Fruit fly (Drosophila melanogaster) whole organism, embryonic: ENCODE results near the gene fz4.

Experiments used
- Asciz ChIP-seq: fragments of 200-800 bp; sonication (Bioruptor generic); optimal IDR thresholded peaks from 2 replicates; lab custom pipeline; 2017; ENCODE audit warnings: missing biosample characterization, mild to moderate bottlenecking, missing genetic modification characterization, missing genetic modification reagents
- BEAF-32 ChIP-seq: fragments of 200-800 bp; sonication (Bioruptor generic); optimal IDR thresholded peaks from 3 replicates; lab custom pipeline; 2017; ENCODE audit warnings: missing biosample characterization, missing genetic modification characterization, mild to moderate bottlenecking, moderate library complexity, missing genetic modification reagents
- CG10979 ChIP-seq: fragments of 200-800 bp; sonication (Bioruptor generic); optimal IDR thresholded peaks from 2 replicates; lab custom pipeline; 2018; ENCODE audit warnings: missing biosample characterization, mild to moderate bottlenecking, missing genetic modification characterization, moderate library complexity
- CG12071 ChIP-seq: fragments of 200-800 bp; sonication (Bioruptor generic); optimal IDR thresholded peaks from 3 replicates; lab custom pipeline; 2018; ENCODE audit warnings: missing biosample characterization, mild to moderate bottlenecking, missing genetic modification characterization
- CG12391 ChIP-seq: fragments of 200-800 bp; sonication (Bioruptor generic); optimal IDR thresholded peaks from 3 replicates; lab custom pipeline; 2018; ENCODE audit warnings: missing biosample characterization, mild to moderate bottlenecking, missing genetic modification characterization, moderate library complexity
- CG14050 ChIP-seq: fragments of 200-800 bp; sonication (Bioruptor generic); IDR thresholded peaks from 3 replicates; pipeline ENCODE4 v1.3.6; 2022; ENCODE audit warnings: missing biosample characterization, missing genetic modification characterization
- CG15479 ChIP-seq: fragments of 200-800 bp; sonication (Bioruptor generic); optimal IDR thresholded peaks from 3 replicates; lab custom pipeline; 2019; ENCODE audit warnings: missing biosample characterization, mild to moderate bottlenecking, missing genetic modification characterization, moderate library complexity
- CG1647 ChIP-seq: fragments of 200-800 bp; sonication (Bioruptor generic); optimal IDR thresholded peaks from 3 replicates; lab custom pipeline; 2016; ENCODE audit warnings: missing biosample characterization, missing genetic modification characterization
- CG17328 ChIP-seq: fragments of 200-800 bp; sonication (Bioruptor generic); IDR thresholded peaks from 2 replicates; pipeline ENCODE4 v1.3.6; 2022; ENCODE audit warnings: missing biosample characterization, missing genetic modification characterization
- CG18011 ChIP-seq: fragments of 200-800 bp; sonication (Bioruptor generic); optimal IDR thresholded peaks from 2 replicates; lab custom pipeline; 2017; ENCODE audit warnings: missing biosample characterization, missing genetic modification characterization, mild to moderate bottlenecking, moderate library complexity, missing genotype
- CG2116 ChIP-seq: fragments of 200-800 bp; sonication (Bioruptor generic); optimal IDR thresholded peaks from 3 replicates; lab custom pipeline; 2018; ENCODE audit warnings: missing biosample characterization, mild to moderate bottlenecking, missing genetic modification characterization
- CG30020 ChIP-seq: fragments of 200-800 bp; optimal IDR thresholded peaks from 2 replicates; lab custom pipeline; 2019; ENCODE audit warnings: missing biosample characterization, mild to moderate bottlenecking, missing genetic modification characterization, moderate library complexity
- CG31388 ChIP-seq: fragments of 200-800 bp; sonication (Bioruptor generic); optimal IDR thresholded peaks from 2 replicates; lab custom pipeline; 2016; ENCODE audit warnings: missing biosample characterization, missing genetic modification characterization
- CG4424 ChIP-seq: fragments of 200-800 bp; sonication (Bioruptor generic); optimal IDR thresholded peaks from 3 replicates; lab custom pipeline; 2016; ENCODE audit warnings: missing biosample characterization, missing genetic modification characterization
- CG6254 ChIP-seq: fragments of 200-800 bp; sonication (Bioruptor generic); optimal IDR thresholded peaks from 3 replicates; lab custom pipeline; 2017; ENCODE audit warnings: mild to moderate bottlenecking, missing biosample characterization, missing genetic modification reagents, missing genetic modification characterization
- CG6689 ChIP-seq: fragments of 200-800 bp; sonication (Bioruptor generic); IDR thresholded peaks from 2 replicates; pipeline ENCODE4 v1.3.6; 2022; ENCODE audit warnings: missing biosample characterization, missing genetic modification characterization
- CG7928 ChIP-seq: fragments of 200-800 bp; sonication (Bioruptor generic); optimal IDR thresholded peaks from 2 replicates; lab custom pipeline; 2017; ENCODE audit warnings: missing biosample characterization, mild to moderate bottlenecking, missing genetic modification characterization
- CG8290 ChIP-seq, 3 experiments: fragments of 200-800 bp; sonication (Bioruptor generic); optimal IDR thresholded peaks; 2 replicates each; lab custom pipeline; 2016 to 2019; ENCODE audit warnings: missing biosample characterization in 3 of 3, missing genetic modification characterization in 3 of 3, mild to moderate bottlenecking in 2 of 3, moderate library complexity in 1 of 3
- CG8944 ChIP-seq: fragments of 200-800 bp; sonication (Bioruptor generic); optimal IDR thresholded peaks from 3 replicates; lab custom pipeline; 2016; ENCODE audit warnings: missing biosample characterization, missing genetic modification characterization
- Chrac-16 ChIP-seq: fragments of 200-800 bp; sonication (Bioruptor generic); optimal IDR thresholded peaks from 3 replicates; lab custom pipeline; 2016; ENCODE audit warnings: missing biosample characterization, missing genetic modification characterization
- Dfd ChIP-seq, 2 experiments: fragments of >200 bp; optimal IDR thresholded peaks; 2 replicates each; lab custom pipeline; 2017; ENCODE audit warnings: missing biosample characterization in 2 of 2, missing genetic modification characterization in 2 of 2
- Dip2 ChIP-seq: fragments of 200-800 bp; sonication (Bioruptor generic); IDR thresholded peaks from 2 replicates; pipeline ENCODE4 v1.3.6; 2022; ENCODE audit warnings: missing biosample characterization, missing genetic modification characterization
- E2f1 ChIP-seq: fragments of 200-800 bp; sonication (Bioruptor generic); IDR thresholded peaks from 2 replicates; pipeline ENCODE4 v1.3.6; 2022; ENCODE audit warnings: missing biosample characterization, missing genetic modification characterization
- Ets65A ChIP-seq: fragments of 200-800 bp; sonication (Bioruptor generic); peaks from one replicate; lab custom pipeline; 2016; ENCODE audit warnings: missing biosample characterization, missing genetic modification characterization
- Gug ChIP-seq: fragments of 200-800 bp; sonication (Bioruptor generic); IDR thresholded peaks from 4 replicates; pipeline ENCODE4 v1.3.6; 2022; ENCODE audit warnings: missing biosample characterization, missing genetic modification characterization
- HLH54F ChIP-seq: fragments of 200-800 bp; sonication (Bioruptor generic); optimal IDR thresholded peaks from 3 replicates; lab custom pipeline; 2016; ENCODE audit warnings: missing biosample characterization, missing genetic modification characterization
- Hmx ChIP-seq: fragments of 200-800 bp; sonication (Bioruptor generic); optimal IDR thresholded peaks from 2 replicates; lab custom pipeline; 2016; ENCODE audit warnings: missing biosample characterization, missing genetic modification characterization
- Med ChIP-seq: fragments of 200-800 bp; sonication (Bioruptor generic); peaks from one replicate; lab custom pipeline; 2016; ENCODE audit warnings: missing biosample characterization, missing genetic modification characterization, mild to moderate bottlenecking, inconsistent platforms, moderate library complexity
- Optix ChIP-seq: fragments of 200-800 bp; sonication (Bioruptor generic); IDR thresholded peaks from 3 replicates; pipeline ENCODE4 v1.3.6; 2022; ENCODE audit warnings: missing biosample characterization, missing genetic modification characterization
- al ChIP-seq: fragments of 200-800 bp; sonication (Bioruptor generic); IDR thresholded peaks from 2 replicates; pipeline ENCODE4 v1.3.6; 2022; ENCODE audit warnings: missing biosample characterization, missing genetic modification characterization
- amos ChIP-seq: fragments of 200-800 bp; sonication (Bioruptor generic); IDR thresholded peaks from 2 replicates; pipeline ENCODE4 v1.3.6; 2022; ENCODE audit warnings: missing biosample characterization, missing genetic modification characterization; ENCODE audit not compliant: partially characterized antibody
- ap ChIP-seq: fragments of 200-800 bp; sonication (Bioruptor generic); IDR thresholded peaks from 2 replicates; pipeline ENCODE4 v1.3.6; 2022; ENCODE audit warnings: missing biosample characterization, missing genetic modification characterization
- ato ChIP-seq: fragments of 200-800 bp; sonication (Bioruptor generic); IDR thresholded peaks from 2 replicates; pipeline ENCODE4 v1.3.6; 2022; ENCODE audit warnings: missing biosample characterization, missing genetic modification characterization; ENCODE audit not compliant: partially characterized antibody
- az2 ChIP-seq: fragments of 200-800 bp; sonication (Bioruptor generic); optimal IDR thresholded peaks from 3 replicates; lab custom pipeline; 2016; ENCODE audit warnings: missing biosample characterization, missing genetic modification characterization
- en ChIP-seq: fragments of 200-800 bp; sonication (Bioruptor generic); optimal IDR thresholded peaks from 2 replicates; lab custom pipeline; 2016; ENCODE audit warnings: missing biosample characterization, missing genetic modification characterization
- fd96Cb ChIP-seq: fragments of 200-800 bp; sonication (Bioruptor generic); optimal IDR thresholded peaks from 2 replicates; lab custom pipeline; 2018; ENCODE audit warnings: missing biosample characterization, mild to moderate bottlenecking, missing genetic modification characterization, moderate library complexity
- fru ChIP-seq: fragments of >200 bp; optimal IDR thresholded peaks from 2 replicates; lab custom pipeline; 2017
- fu2 ChIP-seq: fragments of 200-800 bp; sonication (Bioruptor generic); optimal IDR thresholded peaks from 2 replicates; lab custom pipeline; 2016; ENCODE audit warnings: missing biosample characterization, missing genetic modification characterization
- gsb ChIP-seq: fragments of 200-800 bp; sonication (Bioruptor generic); IDR thresholded peaks from 2 replicates; pipeline ENCODE4 v1.3.6; 2022; ENCODE audit warnings: missing biosample characterization, missing genetic modification characterization
- lbe ChIP-seq: fragments of 200-800 bp; sonication (Bioruptor generic); optimal IDR thresholded peaks from 2 replicates; lab custom pipeline; 2016; ENCODE audit warnings: missing biosample characterization, mild to moderate bottlenecking, missing genetic modification characterization
- lov ChIP-seq, 2 experiments: fragments of 200-800 bp in 1 of 2; fragments of >200 bp in 1 of 2; sonication (Bioruptor generic) in 1 of 2; IDR thresholded peaks in 1 of 2; optimal IDR thresholded peaks in 1 of 2; 2 replicates in 1 of 2; 3 replicates in 1 of 2; pipeline versions ENCODE4 v1.3.6 to Lab custom; 2017 to 2022; ENCODE audit warnings: missing biosample characterization in 1 of 2, missing genetic modification characterization in 1 of 2
- nmo ChIP-seq: fragments of 200-800 bp; sonication (Bioruptor generic); optimal IDR thresholded peaks from 2 replicates; lab custom pipeline; 2018; ENCODE audit warnings: missing biosample characterization, mild to moderate bottlenecking, missing genetic modification characterization, moderate library complexity
- pnt ChIP-seq: fragments of 200-800 bp; sonication (Bioruptor generic); optimal IDR thresholded peaks from 3 replicates; lab custom pipeline; 2016; ENCODE audit warnings: missing biosample characterization, missing genetic modification characterization
- pros ChIP-seq: fragments of 200-800 bp; sonication (Bioruptor generic); optimal IDR thresholded peaks from 3 replicates; lab custom pipeline; 2019; ENCODE audit warnings: missing biosample characterization, mild to moderate bottlenecking, missing genetic modification characterization, moderate library complexity
- ranshi ChIP-seq: fragments of 200-800 bp; sonication (Bioruptor generic); IDR thresholded peaks from 2 replicates; pipeline ENCODE4 v1.3.6; 2022; ENCODE audit warnings: missing biosample characterization, missing genetic modification characterization
- row ChIP-seq: fragments of 200-800 bp; sonication (Bioruptor generic); IDR thresholded peaks from 3 replicates; pipeline ENCODE4 v1.3.6; 2022; ENCODE audit warnings: missing biosample characterization, missing genetic modification characterization
- sna ChIP-seq: fragments of 200-800 bp; sonication (Bioruptor generic); IDR thresholded peaks from 2 replicates; pipeline ENCODE4 v1.3.6; 2022; ENCODE audit warnings: missing biosample characterization, missing genetic modification characterization; ENCODE audit not compliant: partially characterized antibody
- trem ChIP-seq: fragments of 200-800 bp; optimal IDR thresholded peaks from 3 replicates; lab custom pipeline; 2019; ENCODE audit warnings: missing biosample characterization, mild to moderate bottlenecking, missing genetic modification characterization, moderate library complexity
- vvl ChIP-seq: fragments of 200-800 bp; sonication (Bioruptor generic); IDR thresholded peaks from 2 replicates; pipeline ENCODE4 v1.3.6; 2022; ENCODE audit warnings: missing biosample characterization, missing genetic modification characterization

Gene fz4

DNA sequence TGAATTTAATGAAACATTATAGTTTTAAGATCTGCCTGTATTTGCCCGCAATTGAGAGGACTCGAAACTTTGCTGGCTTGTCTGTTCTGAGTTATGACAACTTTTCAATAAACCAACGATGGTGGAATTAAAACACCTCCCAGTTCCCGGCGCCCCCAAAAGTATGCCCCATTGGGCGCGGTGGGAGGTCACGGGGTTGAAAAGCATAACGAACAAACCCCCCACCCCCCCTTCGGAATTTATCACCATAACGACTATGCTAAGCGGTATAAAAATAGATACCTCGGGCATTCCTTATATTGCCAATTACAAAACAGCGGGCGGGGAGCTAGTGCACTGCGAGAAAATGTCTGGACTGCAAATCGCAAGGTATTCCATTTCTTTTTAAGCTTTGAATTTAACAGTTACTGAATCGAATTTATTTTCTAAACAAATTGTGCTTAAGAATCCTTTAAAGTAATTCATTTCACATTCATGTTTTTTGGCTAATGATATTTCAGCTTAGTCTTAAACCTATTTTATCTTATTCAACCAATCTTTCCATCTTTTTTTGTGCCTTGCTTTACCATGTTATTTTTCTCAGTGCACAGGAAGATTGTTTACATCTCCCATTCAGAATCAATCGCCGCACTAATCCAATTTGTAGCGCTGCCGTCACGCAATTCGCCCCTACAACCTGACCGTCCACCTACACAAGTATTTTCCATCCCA lies 8.7 kb downstream of the fz4 start (continued):
- TF ChIP-seq CG14050 (peak; percentile 75), ap (peak; percentile 61), CG30020 (tag; lab: Kevin White, UChicago) (no peak), CG12071 (GFP tag; lab: Kevin White, UChicago) (peak; percentile 40), Gug (GFP tag; lab: Robert Waterston, UW) (peak; percentile 54), Chrac-16 (GFP tag; lab: Kevin White, UChicago) (peak; percentile 86), E2f1 (GFP tag; lab: Robert Waterston, UW) (peak; percentile 65), HLH54F (GFP tag; lab: Kevin White, UChicago) (peak; percentile 71), Asciz (GFP tag; lab: Kevin White, UChicago) (peak; percentile 73), Hmx (GFP tag; lab: Kevin White, UChicago) (peak; percentile 20), CG4424 (GFP tag; lab: Kevin White, UChicago) (peak; percentile 61), BEAF-32 (no peak), nmo (peak; percentile 95), CG17328 (GFP tag; lab: Robert Waterston, UW) (peak; percentile 84), row (GFP tag; lab: Robert Waterston, UW) (peak; percentile 83), CG8290 (GFP tag; optimal IDR thresholded peaks at IDR 0.05; lab: Kevin White, UChicago) (no peak), CG8290 (tag; optimal IDR thresholded peaks at IDR 0.05; lab: Kevin White, UChicago) (peak; percentile 27 to 39), Dfd (GFP tag; optimal IDR thresholded peaks at IDR 0.05; lab: Kevin White, UChicago) (no peak), Med (GFP tag; lab: Kevin White, UChicago) (peak; percentile 78), CG18011 (peak; percentile 63), Optix (GFP tag; lab: Robert Waterston, UW) (no peak), CG2116 (GFP tag; lab: Kevin White, UChicago) (peak; percentile 33), gsb (GFP tag; lab: Robert Waterston, UW) (peak; percentile 47; the same call in 1 of the 2 replicates), trem (tag; lab: Kevin White, UChicago) (peak; percentile 64), Ets65A (GFP tag; lab: Kevin White, UChicago) (no peak), lov (optimal IDR thresholded peaks at IDR 0.05; lab: Kevin White, UChicago) (no peak), lov (GFP tag; IDR thresholded peaks at IDR 0.05; lab: Robert Waterston, UW) (no peak), fru (lab: Kevin White, UChicago) (no peak), pros (GFP tag; lab: Kevin White, UChicago) (peak; percentile 36), al (peak; percentile 75), sna (no peak), CG7928 (no peak), en (GFP tag; lab: Kevin White, UChicago) (peak; percentile 18), CG6689 (GFP tag; lab: Robert Waterston, UW) (peak; percentile 84), pnt (GFP tag; lab: Kevin White, UChicago) (peak; percentile 54), CG6254 (peak; percentile 66), az2 (GFP tag; lab: Kevin White, UChicago) (peak; percentile 87), vvl (GFP tag; lab: Robert Waterston, UW) (peak; percentile 81), CG10979 (tag; lab: Kevin White, UChicago) (peak; percentile 85), Dip2 (GFP tag; lab: Robert Waterston, UW) (no peak), CG12391 (tag; lab: Kevin White, UChicago) (peak; percentile 94), CG31388 (GFP tag; lab: Kevin White, UChicago) (no peak), ranshi (GFP tag; lab: Robert Waterston, UW) (peak; percentile 75; the same call in 1 of the 2 replicates), CG15479 (GFP tag; lab: Kevin White, UChicago) (no peak), fu2 (GFP tag; lab: Kevin White, UChicago) (peak; percentile 87), amos (GFP tag; lab: Robert Waterston, UW) (no peak; the same call in 1 of the 2 replicates), CG8944 (peak; percentile 86), lbe (no peak), fd96Cb (tag; lab: Kevin White, UChicago) (peak; percentile 75), ato (GFP tag; lab: Robert Waterston, UW) (no peak), CG1647 (GFP tag; lab: Kevin White, UChicago) (no peak)
